Worm (Caenorhabditis elegans) whole organism, young adult: Measurements from ENCODE around the gene ubxn-4.
"Not testable (repeated sequence)": the region's sequence is repeated elsewhere in the genome, so short reads cannot be mapped to it uniquely, and the experiment has no call there.

Experiments used
- C06A6.2 ChIP-seq: fragments of 200-800 bp; sonication (Bioruptor generic); conservative IDR thresholded peaks from 2 replicates; pipeline ENCODE4 v1.3.6; 2022; ENCODE audit warnings: missing genetic modification characterization, missing compliant biosample characterization
- ama-1 ChIP-seq, 3 experiments: fragments of 150-350 bp in 1 of 3; sonication (generic microtip) in 2 of 3; optimal IDR thresholded peaks; 2 replicates each; lab custom pipeline; 2014 to 2018; ENCODE audit warnings: missing biosample characterization in 2 of 3, missing genetic modification characterization in 2 of 3, missing genetic modification reagents in 2 of 3
- bed-2 ChIP-seq: fragments of 200-800 bp; sonication (Bioruptor generic); IDR thresholded peaks from 2 replicates; pipeline ENCODE4 v1.3.6; 2022; ENCODE audit warnings: missing genetic modification reagents, missing genetic modification characterization, missing compliant biosample characterization
- die-1 ChIP-seq: sonication (generic microtip); optimal IDR thresholded peaks from 2 replicates; lab custom pipeline; 2016; ENCODE audit warnings: missing genotype, mild to moderate bottlenecking, missing genetic modification characterization, missing compliant biosample characterization
- efl-1 ChIP-seq: fragments of 150-350 bp; optimal IDR thresholded peaks from 2 replicates; lab custom pipeline; 2014; ENCODE audit warnings: missing biosample characterization, missing genetic modification reagents, missing genetic modification characterization
- nhr-120 ChIP-seq: fragments of 200-800 bp; sonication (Bioruptor generic); IDR thresholded peaks from 2 replicates; pipeline ENCODE4 v1.3.6; 2022; ENCODE audit warnings: missing genetic modification characterization, missing compliant biosample characterization
- ztf-25 ChIP-seq: fragments of 200-800 bp; sonication (Bioruptor generic); IDR thresholded peaks from 2 replicates; pipeline ENCODE4 v1.3.6; 2022; ENCODE audit warnings: missing genetic modification reagents, missing genetic modification characterization, missing compliant biosample characterization

ce11 chrIII:8441298-8441697 lies 35.9 kb upstream of the ubxn-4 start:
- not testable (repeated sequence) for TF ChIP-seq nhr-120 (GFP tag; lab: Robert Waterston, UW); ama-1 (optimal IDR thresholded peaks at IDR 0.05; lab: Kevin White, UChicago); ama-1 (GFP tag; optimal IDR thresholded peaks at IDR 0.05; lab: Kevin White, UChicago); efl-1; ztf-25 (GFP tag; lab: Robert Waterston, UW); die-1 (tag; lab: Kevin White, UChicago); bed-2 (GFP tag; lab: Robert Waterston, UW); C06A6.2 (GFP tag; lab: Robert Waterston, UW)
